Worm (Caenorhabditis elegans): ENCODE data around the gene srbc-32.

ce11 chrV:3505745-3506144 lies 19.0 kb upstream of the srbc-32 start:
- TF ChIP-seq lin-32 (GFP tag; optimal IDR thresholded peaks at IDR 0.05): no peak
- TF ChIP-seq mep-1 (tag; optimal IDR thresholded peaks at IDR 0.05): no peak
- TF ChIP-seq drap-1 (GFP tag; optimal IDR thresholded peaks at IDR 0.05): no peak
- TF ChIP-seq nhr-28 (tag; optimal IDR thresholded peaks at IDR 0.05): no peak
- TF ChIP-seq lin-13 (tag; optimal IDR thresholded peaks at IDR 0.05): no peak
- no peak for TF ChIP-seq nhr-237 (tag; optimal IDR thresholded peaks at IDR 0.05)
- TF ChIP-seq unc-62 (GFP tag; optimal IDR thresholded peaks at IDR 0.05): no peak
- TF ChIP-seq ztf-11 (tag; optimal IDR thresholded peaks at IDR 0.05): no peak

Data from whole organism, mixed stage, embryonic.